Fruit fly (Drosophila melanogaster): ENCODE measurements around the gene CG11029.

The CG11029 gene

dm6 chr2L:5743537-5744148 is 2.3 kb upstream of the CG11029 start (continued):
- no peak for TF ChIP-seq ranshi (GFP tag; IDR thresholded peaks at IDR 0.05)
- TF ChIP-seq CG18011 (GFP tag; optimal IDR thresholded peaks at IDR 0.05) = no peak
- TF ChIP-seq lilli (GFP tag; optimal IDR thresholded peaks at IDR 0.05) = peak; percentile 35
- TF ChIP-seq Hmr (GFP tag; optimal IDR thresholded peaks at IDR 0.05) = peak; percentile 30
- peak; percentile 56; the same call in 1 of the 3 replicates for TF ChIP-seq ase (GFP tag; IDR thresholded peaks at IDR 0.05)
- TF ChIP-seq ci (GFP tag; IDR thresholded peaks at IDR 0.05) = peak; percentile 61; the same call in 2 of the 3 replicates
- TF ChIP-seq CG6654 (GFP tag; optimal IDR thresholded peaks at IDR 0.05) = no peak
- TF ChIP-seq Xbp1 (GFP tag; optimal IDR thresholded peaks at IDR 0.05) = peak; percentile 28
- TF ChIP-seq CG9797 (GFP tag; optimal IDR thresholded peaks at IDR 0.05) = no peak
- no peak for TF ChIP-seq CG7372 (GFP tag; IDR thresholded peaks at IDR 0.05)
- TF ChIP-seq Sin3A (optimal IDR thresholded peaks at IDR 0.05) = no peak
- no peak for TF ChIP-seq D (optimal IDR thresholded peaks at IDR 0.05)
- no peak for TF ChIP-seq D (GFP tag; optimal IDR thresholded peaks at IDR 0.05)
- peak; percentile 37; the same call in 1 of the 2 replicates for TF ChIP-seq Xrp1 (GFP tag; IDR thresholded peaks at IDR 0.05)
- no peak; the same call in 1 of the 2 replicates for TF ChIP-seq CG32532 (GFP tag; IDR thresholded peaks at IDR 0.05)
- no peak for TF ChIP-seq CG1529 (GFP tag; optimal IDR thresholded peaks at IDR 0.05)
- TF ChIP-seq dysf (GFP tag; IDR thresholded peaks at IDR 0.05) = peak; percentile 32; the same call in 1 of the 3 replicates
- no peak for TF ChIP-seq CG14014 (GFP tag; IDR thresholded peaks at IDR 0.05)
- TF ChIP-seq seq (GFP tag; IDR thresholded peaks at IDR 0.05) = no peak
- no peak for TF ChIP-seq nerfin-1 (tag; optimal IDR thresholded peaks at IDR 0.05)
- no peak for TF ChIP-seq CG11723 (GFP tag; optimal IDR thresholded peaks at IDR 0.05)

dm6 chr2L:5748188-5748587 is 2.2 kb downstream of the CG11029 start:
- TF ChIP-seq CG13894 (tag; optimal IDR thresholded peaks at IDR 0.05) (no peak), Ptx1 (GFP tag; IDR thresholded peaks at IDR 0.05) (0 out of 2 replicates have a peak, but pooled peaks have one; percentile 4)

dm6 chr2L:5751448-5751847 is 5.5 kb downstream of the CG11029 start:
- TF ChIP-seq CG16779 (GFP tag; IDR thresholded peaks at IDR 0.05) = no peak
- peak; percentile 38; the same call in 1 of the 3 replicates for TF ChIP-seq row (GFP tag; IDR thresholded peaks at IDR 0.05)
- no peak for TF ChIP-seq prd (optimal IDR thresholded peaks at IDR 0.05)
- no peak for TF ChIP-seq prd (GFP tag; IDR thresholded peaks at IDR 0.05)
- TF ChIP-seq ems (GFP tag; optimal IDR thresholded peaks at IDR 0.05) = no peak
- no peak for TF ChIP-seq ato (GFP tag; IDR thresholded peaks at IDR 0.05; ENCODE audit: partially characterized antibody)
- TF ChIP-seq sens (GFP tag) = peak; percentile 38
- TF ChIP-seq Hr78 (GFP tag; optimal IDR thresholded peaks at IDR 0.05) = no peak
- no peak for TF ChIP-seq pnt (GFP tag; optimal IDR thresholded peaks at IDR 0.05)
- peak; percentile 14 for TF ChIP-seq CG11504 (tag; optimal IDR thresholded peaks at IDR 0.05)
- TF ChIP-seq insv (GFP tag; optimal IDR thresholded peaks at IDR 0.05) = no peak
- 0 out of 2 replicates have a peak, but pooled peaks have one; percentile 21 for TF ChIP-seq CG11247 (GFP tag; IDR thresholded peaks at IDR 0.05)
- no peak for TF ChIP-seq yki (optimal IDR thresholded peaks at IDR 0.05)
- no peak for TF ChIP-seq schlank (tag; optimal IDR thresholded peaks at IDR 0.05)
- TF ChIP-seq salm (tag; optimal IDR thresholded peaks at IDR 0.05) = no peak
- no peak for TF ChIP-seq CG10321 (GFP tag; IDR thresholded peaks at IDR 0.05)
- TF ChIP-seq nom (GFP tag; optimal IDR thresholded peaks at IDR 0.05) = peak; percentile 29
- no peak for TF ChIP-seq CG12155 (GFP tag; optimal IDR thresholded peaks at IDR 0.05)
- no peak for TF ChIP-seq cad (GFP tag; optimal IDR thresholded peaks at IDR 0.05)
- 0 out of 2 replicates have a peak, but pooled peaks have one; percentile 37 for TF ChIP-seq lmd (GFP tag; IDR thresholded peaks at IDR 0.05)
- TF ChIP-seq slbo (GFP tag; IDR thresholded peaks at IDR 0.05) = 0 out of 2 replicates have a peak, but pooled peaks have one; percentile 34
- TF ChIP-seq Hsf (GFP tag; optimal IDR thresholded peaks at IDR 0.05) = no peak
- no peak for TF ChIP-seq CG18599 (GFP tag; optimal IDR thresholded peaks at IDR 0.05)
- TF ChIP-seq CG2712 (tag; optimal IDR thresholded peaks at IDR 0.05) = no peak
- no peak for TF ChIP-seq Deaf1 (tag; optimal IDR thresholded peaks at IDR 0.05)
- no peak for TF ChIP-seq sens-2 (GFP tag; IDR thresholded peaks at IDR 0.05)
- TF ChIP-seq Hmr (GFP tag; optimal IDR thresholded peaks at IDR 0.05) = no peak
- no peak for TF ChIP-seq kni (GFP tag; optimal IDR thresholded peaks at IDR 0.05)

All from whole organism, embryonic.